Worm (Caenorhabditis elegans): ENCODE data around the gene Y6G8.8.
A peak's percentile ranks its signal among the peaks of the same experiment; 100 is the strongest.

Y6G8.8 gene

ce11 chrV:17616807-17617206 is 3.6 kb upstream of the Y6G8.8 start, which contains the start of gene Y6G8.6:
TSS of gene Y6G8.6 (minus strand) at chrV:17616904.
- TF ChIP-seq npax-4 (tag; optimal IDR thresholded peaks at IDR 0.05), result no peak
- peak; percentile 14 for TF ChIP-seq elt-2 (tag; optimal IDR thresholded peaks at IDR 0.05)

- no peak for TF ChIP-seq sox-2 (GFP tag; IDR thresholded peaks at IDR 0.05)
- TF ChIP-seq lin-11 (tag; optimal IDR thresholded peaks at IDR 0.05), result no peak
- TF ChIP-seq unc-3 (GFP tag; conservative IDR thresholded peaks at IDR 0.05), result no peak
- no peak for TF ChIP-seq unc-3 (tag; optimal IDR thresholded peaks at IDR 0.05)
- TF ChIP-seq F13H6.1 (tag; optimal IDR thresholded peaks at IDR 0.05), result no peak
- no peak for TF ChIP-seq fkh-10 (GFP tag; optimal IDR thresholded peaks at IDR 0.05)
- TF ChIP-seq ztf-16 (tag; optimal IDR thresholded peaks at IDR 0.05), result no peak
- no peak for TF ChIP-seq C38D4.7 (GFP tag; optimal IDR thresholded peaks at IDR 0.05)
- no peak for TF ChIP-seq Y22D7AL.16 (tag; optimal IDR thresholded peaks at IDR 0.05)
- TF ChIP-seq fkh-6 (tag; optimal IDR thresholded peaks at IDR 0.05), result no peak
- TF ChIP-seq fax-1 (tag; optimal IDR thresholded peaks at IDR 0.05), result no peak
- no peak for TF ChIP-seq pha-2 (tag; optimal IDR thresholded peaks at IDR 0.05)
- TF ChIP-seq pqm-1 (tag; optimal IDR thresholded peaks at IDR 0.05), result no peak
- TF ChIP-seq pat-9 (tag; optimal IDR thresholded peaks at IDR 0.05), result no peak
- TF ChIP-seq hlh-30 (tag; optimal IDR thresholded peaks at IDR 0.05; ENCODE audit: insufficient read depth), result no peak
- TF ChIP-seq mec-3 (tag; optimal IDR thresholded peaks at IDR 0.05; ENCODE audit: borderline replicate concordance), result no peak
- no peak for TF ChIP-seq hlh-15 (tag; optimal IDR thresholded peaks at IDR 0.05)
- TF ChIP-seq elt-2 (tag; optimal IDR thresholded peaks at IDR 0.05), result no peak
- no peak for TF ChIP-seq madf-2 (tag; optimal IDR thresholded peaks at IDR 0.05)
Measured at ce11 chrV:17623230-17623629, 2.9 kb downstream of the Y6G8.8 start, which contains the start of gene F57G4.1. TSS of gene F57G4.1 (plus strand) at chrV:17623530.

- no peak for TF ChIP-seq ceh-48 (tag; optimal IDR thresholded peaks at IDR 0.05)
- no peak for TF ChIP-seq C38D4.7 (GFP tag; optimal IDR thresholded peaks at IDR 0.05)
- no peak for TF ChIP-seq ztf-16 (tag; optimal IDR thresholded peaks at IDR 0.05)
- no peak for TF ChIP-seq ceh-45 (GFP tag; IDR thresholded peaks at IDR 0.05)
- TF ChIP-seq eyg-1 (tag; optimal IDR thresholded peaks at IDR 0.05), result no peak
- no peak for TF ChIP-seq nfya-1 (tag; optimal IDR thresholded peaks at IDR 0.05)
Measured at ce11 chrV:17624906-17625305, 4.5 kb downstream of the Y6G8.8 start, which contains the start of gene F57G4.11. TSS of gene F57G4.11 (plus strand) at chrV:17625206.

DNA sequence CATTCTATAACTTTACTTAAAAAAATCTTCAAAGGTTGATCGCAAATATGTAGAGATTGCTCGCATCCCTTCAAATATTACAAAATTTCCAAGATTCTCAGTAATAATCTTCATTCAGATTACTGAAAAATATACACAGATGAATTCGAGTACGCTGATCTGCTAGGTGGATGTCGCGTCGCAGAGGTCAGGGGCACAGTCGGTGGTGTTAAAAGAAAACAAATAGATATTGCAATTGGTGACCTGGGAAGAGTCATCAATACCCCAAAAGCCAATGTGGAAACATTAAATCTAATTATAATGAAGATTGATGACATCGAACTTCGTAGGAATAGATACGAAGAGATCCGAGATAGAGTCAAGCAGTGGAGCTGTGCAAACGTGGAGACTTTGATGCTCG is 8.2 kb downstream of the Y6G8.8 start, which contains the start of gene F57G4.10:
Gene F57G4.10, plus strand, starts transcription at position 301 of the 400 bp plus-strand sequence.
- TF ChIP-seq sdc-2 (tag; optimal IDR thresholded peaks at IDR 0.05) (no peak), elt-4 (tag; optimal IDR thresholded peaks at IDR 0.05) (no peak), ahr-1 (tag; optimal IDR thresholded peaks at IDR 0.05) (no peak), ceh-22 (tag; optimal IDR thresholded peaks at IDR 0.05) (no peak), rnt-1 (tag; optimal IDR thresholded peaks at IDR 0.05) (no peak), ceh-34 (tag; optimal IDR thresholded peaks at IDR 0.05) (no peak), nhr-11 (tag; optimal IDR thresholded peaks at IDR 0.05) (no peak), fax-1 (tag; optimal IDR thresholded peaks at IDR 0.05) (no peak), ceh-18 (tag; optimal IDR thresholded peaks at IDR 0.05) (no peak), pag-3 (tag; optimal IDR thresholded peaks at IDR 0.05; ENCODE audit: borderline replicate concordance) (no peak), pha-4 (tag; optimal IDR thresholded peaks at IDR 0.05) (no peak), ama-1 (optimal IDR thresholded peaks at IDR 0.05) (no peak), ttx-3 (tag; optimal IDR thresholded peaks at IDR 0.05) (no peak), dmd-4 (tag; optimal IDR thresholded peaks at IDR 0.05; ENCODE audit: borderline replicate concordance) (no peak), ceh-9 (tag; optimal IDR thresholded peaks at IDR 0.05) (no peak), che-1 (tag; optimal IDR thresholded peaks at IDR 0.05) (no peak)

Data from whole organism, late embryonic.